Fruit fly (Drosophila melanogaster) whole organism, pupa: ENCODE results near the gene ca.
A peak's percentile ranks its signal among the peaks of the same experiment; 100 is the strongest.

Source experiments
- CG10348 ChIP-seq: fragments of 200-800 bp; sonication (Bioruptor generic); IDR thresholded peaks from 2 replicates; pipeline ENCODE4 v1.3.6; 2022; ENCODE audit warnings: missing biosample characterization, missing genetic modification characterization
- CG12605 ChIP-seq: fragments of 200-800 bp; sonication (Bioruptor generic); IDR thresholded peaks from 2 replicates; pipeline ENCODE4 v1.3.6; 2022; ENCODE audit warnings: missing biosample characterization, missing genetic modification characterization
- CG13204 ChIP-seq: fragments of 200-800 bp; sonication (Bioruptor generic); optimal IDR thresholded peaks from 2 replicates; lab custom pipeline; 2018; ENCODE audit warnings: missing biosample characterization, mild to moderate bottlenecking, missing genetic modification characterization, moderate library complexity
- CG14655 ChIP-seq: fragments of 200-800 bp; sonication (Bioruptor generic); optimal IDR thresholded peaks from 3 replicates; lab custom pipeline; 2017; ENCODE audit warnings: mild to moderate bottlenecking, missing biosample characterization, missing genetic modification reagents, missing genetic modification characterization
- CG15710 ChIP-seq: fragments of 200-800 bp; sonication (Bioruptor generic); optimal IDR thresholded peaks from 2 replicates; lab custom pipeline; 2018; ENCODE audit warnings: missing biosample characterization, mild to moderate bottlenecking, missing genetic modification characterization, moderate library complexity
- CG17806 ChIP-seq: fragments of 200-800 bp; sonication (Bioruptor generic); optimal IDR thresholded peaks from 2 replicates; lab custom pipeline; 2018; ENCODE audit warnings: missing biosample characterization, mild to moderate bottlenecking, missing genetic modification characterization, moderate library complexity
- CG32121 ChIP-seq: fragments of 200-800 bp; sonication (Bioruptor generic); IDR thresholded peaks from 2 replicates; pipeline ENCODE4 v1.3.6; 2022; ENCODE audit warnings: missing biosample characterization, missing genetic modification characterization
- CG34367 ChIP-seq: fragments of 200-800 bp; sonication (Bioruptor generic); optimal IDR thresholded peaks from 2 replicates; lab custom pipeline; 2018; ENCODE audit warnings: missing biosample characterization, mild to moderate bottlenecking, missing genetic modification characterization
- CG4496 ChIP-seq: fragments of 200-800 bp; sonication (Bioruptor generic); IDR thresholded peaks from 3 replicates; pipeline ENCODE4 v1.3.6; 2022; ENCODE audit warnings: missing biosample characterization, missing genetic modification characterization
- CG8159 ChIP-seq: fragments of 200-800 bp; sonication (Bioruptor generic); optimal IDR thresholded peaks from 3 replicates; lab custom pipeline; 2018; ENCODE audit warnings: missing biosample characterization, mild to moderate bottlenecking, missing genetic modification characterization, moderate library complexity
- CG8301 ChIP-seq: fragments of 200-800 bp; sonication (Bioruptor generic); optimal IDR thresholded peaks from 2 replicates; lab custom pipeline; 2018; ENCODE audit warnings: missing biosample characterization, mild to moderate bottlenecking, missing genetic modification characterization
- CG9948 ChIP-seq: fragments of 200-800 bp; sonication (Bioruptor generic); optimal IDR thresholded peaks from 2 replicates; lab custom pipeline; 2018; ENCODE audit warnings: missing biosample characterization, mild to moderate bottlenecking, missing genetic modification characterization, moderate library complexity
- D1 ChIP-seq: fragments of 200-800 bp; sonication (Bioruptor generic); optimal IDR thresholded peaks from 2 replicates; lab custom pipeline; 2018; ENCODE audit warnings: missing biosample characterization, mild to moderate bottlenecking, missing genetic modification characterization, moderate library complexity
- EcR ChIP-seq: fragments of 200-800 bp; sonication (Bioruptor generic); optimal IDR thresholded peaks from 3 replicates; lab custom pipeline; 2019; ENCODE audit warnings: missing biosample characterization, missing genetic modification characterization, mild to moderate bottlenecking, moderate library complexity, missing genetic modification reagents
- Ets98B ChIP-seq: fragments of 200-800 bp; sonication (Bioruptor generic); IDR thresholded peaks from 2 replicates; pipeline ENCODE4 v1.3.6; 2022; ENCODE audit warnings: missing biosample characterization, missing genetic modification characterization
- Pif1A ChIP-seq: fragments of 200-800 bp; sonication (Bioruptor generic); optimal IDR thresholded peaks from 3 replicates; lab custom pipeline; 2016; ENCODE audit warnings: missing biosample characterization, missing genetic modification characterization
- Pif1B ChIP-seq: fragments of 200-800 bp; sonication (Bioruptor generic); optimal IDR thresholded peaks from 3 replicates; lab custom pipeline; 2016; ENCODE audit warnings: missing biosample characterization, missing genetic modification characterization
- Snoo ChIP-seq: fragments of 200-800 bp; sonication (Bioruptor generic); optimal IDR thresholded peaks from 3 replicates; lab custom pipeline; 2017; ENCODE audit warnings: missing biosample characterization, mild to moderate bottlenecking, missing genetic modification characterization, inconsistent platforms
- fd96Ca ChIP-seq: fragments of 200-800 bp; sonication (Bioruptor generic); IDR thresholded peaks from 3 replicates; pipeline ENCODE4 v1.3.6; 2022; ENCODE audit warnings: missing biosample characterization, missing genetic modification characterization
- gl ChIP-seq: fragments of 200-800 bp; sonication (Bioruptor generic); optimal IDR thresholded peaks from 2 replicates; lab custom pipeline; 2018; ENCODE audit warnings: missing biosample characterization, mild to moderate bottlenecking, missing genetic modification characterization
- rn ChIP-seq: fragments of 200-800 bp; sonication (Bioruptor generic); IDR thresholded peaks from 2 replicates; pipeline ENCODE4 v1.3.6; 2022; ENCODE audit warnings: missing biosample characterization, missing genetic modification characterization

The ca gene

dm6 chr3R:29816266-29816665 is 9.7 kb downstream of the ca start, which contains the start of gene Vps16B:
Gene Vps16B, minus strand, starts transcription at chr3R:29816451.
- TF ChIP-seq fd96Ca (GFP tag; lab: Robert Waterston, UW) (no peak), CG15710 (tag; lab: Kevin White, UChicago) (no peak), rn (GFP tag; lab: Robert Waterston, UW) (no peak), Pif1A (no peak), gl (tag; lab: Kevin White, UChicago) (no peak), CG9948 (tag; lab: Kevin White, UChicago) (no peak), CG12605 (GFP tag; lab: Robert Waterston, UW) (no peak), CG32121 (GFP tag; lab: Robert Waterston, UW) (no peak), CG10348 (GFP tag; lab: Robert Waterston, UW) (no peak), Ets98B (GFP tag; lab: Robert Waterston, UW) (no peak), CG4496 (GFP tag; lab: Robert Waterston, UW) (no peak), EcR (GFP tag; lab: Kevin White, UChicago) (no peak), D1 (tag; lab: Kevin White, UChicago) (no peak), CG13204 (GFP tag; lab: Kevin White, UChicago) (no peak), Pif1B (GFP tag; lab: Kevin White, UChicago) (no peak), Snoo (tag; lab: Kevin White, UChicago) (no peak), CG17806 (tag; lab: Kevin White, UChicago) (no peak), CG8159 (tag; lab: Kevin White, UChicago) (no peak)
- TF ChIP-seq, all 21 proteins: peak for 0

- TF ChIP-seq CG12605 (GFP tag; lab: Robert Waterston, UW): no peak
- no peak for TF ChIP-seq EcR (GFP tag; lab: Kevin White, UChicago)
- TF ChIP-seq CG8159 (tag; lab: Kevin White, UChicago): no peak
- TF ChIP-seq D1 (tag; lab: Kevin White, UChicago): no peak
- TF ChIP-seq CG13204 (GFP tag; lab: Kevin White, UChicago): no peak
- no peak for TF ChIP-seq CG9948 (tag; lab: Kevin White, UChicago)
- no peak for TF ChIP-seq gl (tag; lab: Kevin White, UChicago)
- TF ChIP-seq Ets98B (GFP tag; lab: Robert Waterston, UW): no peak
- no peak for TF ChIP-seq Pif1A
- no peak for TF ChIP-seq CG32121 (GFP tag; lab: Robert Waterston, UW)
- no peak for TF ChIP-seq CG10348 (GFP tag; lab: Robert Waterston, UW)
- TF ChIP-seq CG8301: no peak
- TF ChIP-seq CG17806 (tag; lab: Kevin White, UChicago): no peak
- TF ChIP-seq CG15710 (tag; lab: Kevin White, UChicago): no peak
- TF ChIP-seq CG4496 (GFP tag; lab: Robert Waterston, UW): no peak
- no peak for TF ChIP-seq CG14655 (GFP tag; lab: Kevin White, UChicago)
- no peak for TF ChIP-seq fd96Ca (GFP tag; lab: Robert Waterston, UW)
These were observed 11.1 kb downstream of the ca start, which contains the start of gene CG7829 for dm6 chr3R:29817664-29818063. Gene CG7829, minus strand, starts transcription at chr3R:29817764.

DNA sequence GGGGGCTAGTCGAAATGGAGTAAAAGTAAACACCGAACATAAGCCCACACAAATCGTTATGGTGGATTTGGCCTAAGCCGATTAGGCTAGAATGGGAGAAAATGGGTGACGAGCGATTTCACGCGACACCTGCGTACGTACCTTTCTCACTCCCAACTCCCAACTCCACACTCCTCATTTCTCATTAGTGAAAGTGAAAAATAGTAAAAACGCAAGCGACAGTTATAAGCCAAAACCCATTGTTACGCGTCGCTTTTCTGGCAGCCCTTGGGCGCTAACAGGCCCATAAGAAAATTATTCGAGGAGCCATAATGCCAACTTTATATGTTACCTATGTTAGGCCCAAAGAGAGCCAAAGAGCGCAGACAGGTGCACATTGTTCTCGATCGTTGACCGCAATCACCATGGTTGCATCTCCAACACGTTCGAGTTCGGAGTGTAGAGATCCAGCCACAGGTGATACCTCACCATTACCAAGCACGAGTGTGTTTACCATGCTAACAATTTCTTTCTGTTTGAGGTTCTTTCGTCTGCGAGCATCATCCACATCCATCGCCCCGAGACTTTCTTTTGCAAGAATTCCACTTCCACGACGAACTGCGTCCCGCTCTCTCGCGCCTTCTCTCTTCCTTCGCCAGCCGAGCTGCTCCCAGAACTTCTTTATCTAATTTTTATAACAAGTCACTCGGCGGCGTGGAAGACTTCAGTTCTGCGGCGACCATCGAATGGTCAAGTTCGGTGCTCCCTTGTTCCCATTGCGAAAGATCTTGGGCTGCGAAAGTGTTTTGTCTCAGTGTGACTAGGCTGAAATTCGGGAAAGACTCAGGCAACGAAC is 12.0 kb downstream of the ca start, which contains the start of gene neo:
TSS of gene neo (plus strand) at position 698 of the 835 bp plus-strand sequence.
- peak; percentile 87 for TF ChIP-seq EcR (GFP tag; lab: Kevin White, UChicago)
- no peak for TF ChIP-seq CG34367

- TF ChIP-seq CG10348 (GFP tag; lab: Robert Waterston, UW) (no peak), EcR (GFP tag; lab: Kevin White, UChicago) (peak; percentile 95), CG13204 (GFP tag; lab: Kevin White, UChicago) (peak; percentile 43), CG9948 (tag; lab: Kevin White, UChicago) (no peak), CG14655 (GFP tag; lab: Kevin White, UChicago) (no peak), CG8159 (tag; lab: Kevin White, UChicago) (no peak), CG4496 (GFP tag; lab: Robert Waterston, UW) (no peak), Pif1A (no peak), CG15710 (tag; lab: Kevin White, UChicago) (no peak), D1 (tag; lab: Kevin White, UChicago) (no peak), gl (tag; lab: Kevin White, UChicago) (no peak), CG8301 (no peak), CG12605 (GFP tag; lab: Robert Waterston, UW) (no peak), Ets98B (GFP tag; lab: Robert Waterston, UW) (0 out of 2 replicates have a peak, but pooled peaks have one; percentile 20), rn (GFP tag; lab: Robert Waterston, UW) (no peak), fd96Ca (GFP tag; lab: Robert Waterston, UW) (0 out of 3 replicates have a peak, but pooled peaks have one; percentile 5), CG34367 (no peak), CG32121 (GFP tag; lab: Robert Waterston, UW) (no peak), Snoo (tag; lab: Kevin White, UChicago) (no peak), Pif1B (GFP tag; lab: Kevin White, UChicago) (peak; percentile 5), CG17806 (tag; lab: Kevin White, UChicago) (no peak)
These were observed 22.7 kb downstream of the ca start for dm6 chr3R:29829228-29829786.

dm6 chr3R:29830925-29831324 is 24.3 kb downstream of the ca start:
- peak; percentile 6 for TF ChIP-seq CG14655 (GFP tag; lab: Kevin White, UChicago)
- no peak for TF ChIP-seq gl (tag; lab: Kevin White, UChicago)
- no peak for TF ChIP-seq rn (GFP tag; lab: Robert Waterston, UW)
